Fruit fly (Drosophila melanogaster): ENCODE measurements around the gene JhI-21.

DNA sequence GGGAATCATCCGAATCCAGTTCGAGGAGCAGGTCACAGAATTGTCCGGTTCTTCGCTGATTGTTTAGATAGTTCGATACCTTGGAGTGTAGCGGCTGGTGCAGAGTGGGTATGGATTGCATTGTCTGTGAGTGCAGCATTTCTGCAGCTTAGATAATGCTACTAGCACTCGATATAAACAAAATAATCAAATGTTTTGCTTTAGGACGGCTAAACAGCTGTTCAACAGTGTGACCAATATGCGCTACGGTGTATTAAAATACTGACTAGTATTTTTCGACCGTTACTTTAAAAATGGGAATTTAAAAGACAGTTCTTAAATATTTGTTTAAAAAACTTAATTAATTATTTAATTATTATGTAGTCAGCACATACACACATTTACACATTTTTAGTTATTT lies 7.1 kb downstream of the JhI-21 start, which contains the start of gene Plzf:
- no peak for TF ChIP-seq pad (GFP tag; optimal IDR thresholded peaks at IDR 0.05)
- no peak for TF ChIP-seq CG11617 (GFP tag; optimal IDR thresholded peaks at IDR 0.05)
- TF ChIP-seq Crg-1 (GFP tag; optimal IDR thresholded peaks at IDR 0.05): no peak
- TF ChIP-seq ovo (GFP tag; optimal IDR thresholded peaks at IDR 0.05): no peak
- no peak for TF ChIP-seq toe (GFP tag; optimal IDR thresholded peaks at IDR 0.05)
- no peak for TF ChIP-seq kay (GFP tag; ENCODE audit: borderline replicate concordance)
- no peak for TF ChIP-seq cnc (optimal IDR thresholded peaks at IDR 0.05)
- TF ChIP-seq cic (GFP tag; optimal IDR thresholded peaks at IDR 0.05): no peak
- no peak for TF ChIP-seq tj (GFP tag; optimal IDR thresholded peaks at IDR 0.05)
- TF ChIP-seq CG14711 (tag; optimal IDR thresholded peaks at IDR 0.05): no peak
- TF ChIP-seq CG1620 (GFP tag; optimal IDR thresholded peaks at IDR 0.05): no peak
- TF ChIP-seq CG7045 (GFP tag; optimal IDR thresholded peaks at IDR 0.05): no peak
- no peak for TF ChIP-seq CG12768 (GFP tag; optimal IDR thresholded peaks at IDR 0.05)

All from whole organism, adult.